Fruit fly (Drosophila melanogaster): ENCODE measurements around the gene Had1.
A peak's percentile ranks its signal among the peaks of the same experiment; 100 is the strongest.

Gene Had1

dm6 chrX:16275168-16275853, 33.2 kb downstream of the Had1 start (continued):
- no peak for TF ChIP-seq grn (GFP tag; optimal IDR thresholded peaks at IDR 0.05)
- TF ChIP-seq CG3281 (GFP tag; optimal IDR thresholded peaks at IDR 0.05), result no peak
- TF ChIP-seq Pdp1 (GFP tag; optimal IDR thresholded peaks at IDR 0.05), result peak in 1 of 2 experiments; percentile 38
- no peak for TF ChIP-seq mirr (GFP tag; optimal IDR thresholded peaks at IDR 0.05)
- no peak for TF ChIP-seq z (GFP tag; IDR thresholded peaks at IDR 0.05)
- no peak for TF ChIP-seq da (GFP tag; optimal IDR thresholded peaks at IDR 0.05)
- no peak for TF ChIP-seq Six4 (GFP tag; optimal IDR thresholded peaks at IDR 0.05)
- TF ChIP-seq seq (GFP tag; IDR thresholded peaks at IDR 0.05), result no peak
- no peak for TF ChIP-seq CG7786 (GFP tag; optimal IDR thresholded peaks at IDR 0.05)
- no peak for TF ChIP-seq knrl (GFP tag; IDR thresholded peaks at IDR 0.05; ENCODE audit: partially characterized antibody)
- no peak for TF ChIP-seq CG9215 (GFP tag; IDR thresholded peaks at IDR 0.05)
- no peak for TF ChIP-seq chn (GFP tag; optimal IDR thresholded peaks at IDR 0.05)
- no peak for TF ChIP-seq croc (GFP tag; conservative IDR thresholded peaks at IDR 0.05)
- no peak for TF ChIP-seq Poxn (GFP tag; IDR thresholded peaks at IDR 0.05)
- peak; percentile 58 for TF ChIP-seq CG5180 (GFP tag; optimal IDR thresholded peaks at IDR 0.05)
- no peak for TF ChIP-seq Drgx (GFP tag; IDR thresholded peaks at IDR 0.05)
- no peak; the same call in 3 of the 4 replicates for TF ChIP-seq Dll (GFP tag; IDR thresholded peaks at IDR 0.05; ENCODE audit: partially characterized antibody)
- no peak for TF ChIP-seq CG9727 (GFP tag; optimal IDR thresholded peaks at IDR 0.05)
- no peak for TF ChIP-seq CG8765 (GFP tag; IDR thresholded peaks at IDR 0.05)
- no peak for TF ChIP-seq CG12744 (GFP tag; optimal IDR thresholded peaks at IDR 0.05)
- TF ChIP-seq pros (GFP tag; optimal IDR thresholded peaks at IDR 0.05), result no peak
- TF ChIP-seq Scr (GFP tag; IDR thresholded peaks at IDR 0.05; ENCODE audit: partially characterized antibody), result no peak
- no peak for TF ChIP-seq vfl (GFP tag; optimal IDR thresholded peaks at IDR 0.05)
- TF ChIP-seq Elba2 (GFP tag; optimal IDR thresholded peaks at IDR 0.05), result peak; percentile 93
- TF ChIP-seq Camta (GFP tag; optimal IDR thresholded peaks at IDR 0.05), result no peak
- TF ChIP-seq insv (GFP tag; optimal IDR thresholded peaks at IDR 0.05), result peak in 1 of 2 experiments; percentile 57
- no peak for TF ChIP-seq ac (GFP tag; optimal IDR thresholded peaks at IDR 0.05)
- TF ChIP-seq CG10267 (tag; optimal IDR thresholded peaks at IDR 0.05), result no peak
- TF ChIP-seq kah (GFP tag; optimal IDR thresholded peaks at IDR 0.05), result peak; percentile 34
- TF ChIP-seq Ravus (GFP tag; IDR thresholded peaks at IDR 0.05), result no peak
- TF ChIP-seq Atf6 (GFP tag; IDR thresholded peaks at IDR 0.05), result no peak
- no peak for TF ChIP-seq CG1602 (GFP tag; optimal IDR thresholded peaks at IDR 0.05)
- no peak; the same call in 1 of the 2 replicates for TF ChIP-seq MBD-R2 (GFP tag; IDR thresholded peaks at IDR 0.05)
- TF ChIP-seq CG34376 (GFP tag; optimal IDR thresholded peaks at IDR 0.05), result peak; percentile 0
- peak; percentile 60 for TF ChIP-seq MESR4 (GFP tag; optimal IDR thresholded peaks at IDR 0.05)
- no peak for TF ChIP-seq CG14710 (tag; optimal IDR thresholded peaks at IDR 0.05)
- no peak for TF ChIP-seq slp2 (GFP tag; optimal IDR thresholded peaks at IDR 0.05)
- peak; percentile 89 for TF ChIP-seq cg (GFP tag; optimal IDR thresholded peaks at IDR 0.05)
- TF ChIP-seq Mrtf (GFP tag; IDR thresholded peaks at IDR 0.05), result no peak
- no peak for TF ChIP-seq HLH3B (GFP tag; IDR thresholded peaks at IDR 0.05)
- TF ChIP-seq chm (GFP tag; IDR thresholded peaks at IDR 0.05), result no peak
- TF ChIP-seq CG12942 (GFP tag; optimal IDR thresholded peaks at IDR 0.05), result no peak
- TF ChIP-seq bigmax (GFP tag; optimal IDR thresholded peaks at IDR 0.05), result no peak
- TF ChIP-seq CG4328 (GFP tag; optimal IDR thresholded peaks at IDR 0.05), result no peak
- no peak for TF ChIP-seq sqz (GFP tag; optimal IDR thresholded peaks at IDR 0.05)
- no peak for TF ChIP-seq aop (GFP tag; IDR thresholded peaks at IDR 0.05)
- TF ChIP-seq Dfd (GFP tag; optimal IDR thresholded peaks at IDR 0.05), result no peak
- no peak for TF ChIP-seq CG5953 (GFP tag; IDR thresholded peaks at IDR 0.05)
- peak; percentile 28 for TF ChIP-seq bbx (GFP tag; IDR thresholded peaks at IDR 0.05; ENCODE audit: partially characterized antibody)
- no peak for TF ChIP-seq Vsx1 (GFP tag; optimal IDR thresholded peaks at IDR 0.05)
- TF ChIP-seq zen2 (GFP tag; IDR thresholded peaks at IDR 0.05; ENCODE audit: partially characterized antibody), result no peak

Data from whole organism, embryonic.